Fruit fly (Drosophila melanogaster) whole organism, embryonic: Measurements from ENCODE around the gene Unc-115b.

ENCODE experiments used
- Abd-B ChIP-seq: fragments of 200-800 bp; sonication (Bioruptor generic); optimal IDR thresholded peaks from 2 replicates; lab custom pipeline; 2018; ENCODE audit warnings: missing biosample characterization, mild to moderate bottlenecking, missing genetic modification characterization, moderate library complexity
- Atf-2 ChIP-seq: fragments of 200-800 bp; sonication (Bioruptor generic); optimal IDR thresholded peaks from 2 replicates; lab custom pipeline; 2016; ENCODE audit warnings: missing biosample characterization, missing genetic modification characterization
- CG11398 ChIP-seq: fragments of 200-800 bp; sonication (Bioruptor generic); optimal IDR thresholded peaks from 2 replicates; lab custom pipeline; 2016; ENCODE audit warnings: missing biosample characterization, missing genetic modification characterization
- CG12391 ChIP-seq: fragments of 200-800 bp; sonication (Bioruptor generic); optimal IDR thresholded peaks from 3 replicates; lab custom pipeline; 2018; ENCODE audit warnings: missing biosample characterization, mild to moderate bottlenecking, missing genetic modification characterization, moderate library complexity
- CG13424 ChIP-seq: fragments of 200-800 bp; sonication (Bioruptor generic); optimal IDR thresholded peaks from 2 replicates; lab custom pipeline; 2019; ENCODE audit warnings: missing biosample characterization, mild to moderate bottlenecking, missing genetic modification characterization, moderate library complexity
- CG14965 ChIP-seq: fragments of 200-800 bp; sonication (Bioruptor generic); optimal IDR thresholded peaks from 2 replicates; lab custom pipeline; 2016; ENCODE audit warnings: missing biosample characterization, missing genetic modification characterization, borderline replicate concordance
- CG15269 ChIP-seq: fragments of 200-800 bp; sonication (Bioruptor generic); optimal IDR thresholded peaks from 2 replicates; lab custom pipeline; 2018; ENCODE audit warnings: missing biosample characterization, mild to moderate bottlenecking, missing genetic modification characterization, moderate library complexity
- CG1602 ChIP-seq: fragments of 200-800 bp; sonication (Bioruptor generic); optimal IDR thresholded peaks from 3 replicates; lab custom pipeline; 2016; ENCODE audit warnings: missing biosample characterization, missing genetic modification characterization
- CG16813 ChIP-seq: fragments of 200-800 bp; sonication (Bioruptor generic); IDR thresholded peaks from 3 replicates; pipeline ENCODE4 v1.3.6; 2022; ENCODE audit warnings: missing biosample characterization, missing genetic modification characterization; ENCODE audit not compliant: partially characterized antibody
- CG17359 ChIP-seq: fragments of 200-800 bp; sonication (Bioruptor generic); optimal IDR thresholded peaks from 3 replicates; lab custom pipeline; 2018; ENCODE audit warnings: missing biosample characterization, mild to moderate bottlenecking, missing genetic modification characterization, moderate library complexity
- CG2120 ChIP-seq: fragments of 200-800 bp; sonication (Bioruptor generic); optimal IDR thresholded peaks from 3 replicates; lab custom pipeline; 2016; ENCODE audit warnings: missing biosample characterization, missing genetic modification characterization
- CG2712 ChIP-seq: fragments of 200-800 bp; optimal IDR thresholded peaks from 3 replicates; lab custom pipeline; 2019; ENCODE audit warnings: missing biosample characterization, mild to moderate bottlenecking, missing genetic modification characterization, moderate library complexity
- CG3726 ChIP-seq: fragments of 200-800 bp; sonication (Bioruptor generic); IDR thresholded peaks from 3 replicates; pipeline ENCODE4, ENCODE4 v1.3.6; 2022; ENCODE audit warnings: missing biosample characterization, missing genetic modification characterization
- CG7839 ChIP-seq: fragments of 200-800 bp; sonication (Bioruptor generic); optimal IDR thresholded peaks from 3 replicates; lab custom pipeline; 2018; ENCODE audit warnings: missing biosample characterization, mild to moderate bottlenecking, missing genetic modification characterization, moderate library complexity
- CG9609 ChIP-seq: fragments of 200-800 bp; sonication (Bioruptor generic); optimal IDR thresholded peaks from 3 replicates; lab custom pipeline; 2016; ENCODE audit warnings: missing biosample characterization, missing genetic modification characterization
- CHES-1-like ChIP-seq: fragments of 200-800 bp; sonication (Bioruptor generic); optimal IDR thresholded peaks from 2 replicates; lab custom pipeline; 2016; ENCODE audit warnings: missing biosample characterization, missing genetic modification characterization
- CTCF ChIP-seq: fragments of 200-800 bp; sonication (Bioruptor generic); optimal IDR thresholded peaks from 2 replicates; lab custom pipeline; 2017; ENCODE audit warnings: missing biosample characterization, mild to moderate bottlenecking, missing genetic modification characterization, moderate library complexity
- Dll ChIP-seq: fragments of 200-800 bp; sonication (Bioruptor generic); IDR thresholded peaks from 4 replicates; pipeline ENCODE4 v1.3.6; 2022; ENCODE audit warnings: missing biosample characterization, missing genetic modification characterization; ENCODE audit not compliant: partially characterized antibody
- E2f2 ChIP-seq: fragments of 200-800 bp; sonication (Bioruptor generic); IDR thresholded peaks from 2 replicates; pipeline ENCODE4 v1.3.6; 2022; ENCODE audit warnings: missing biosample characterization, missing genetic modification characterization
- Hr51 ChIP-seq, 2 experiments: fragments of 200-800 bp; sonication (Bioruptor generic); optimal IDR thresholded peaks; 2 replicates in 1 of 2; 3 replicates in 1 of 2; lab custom pipeline; 2016 to 2018; ENCODE audit warnings: missing biosample characterization in 2 of 2, missing genetic modification characterization in 2 of 2, mild to moderate bottlenecking in 1 of 2, moderate library complexity in 1 of 2
- Hr78 ChIP-seq, 2 experiments: fragments of 200-800 bp in 1 of 2; fragments of >200 bp in 1 of 2; sonication (Bioruptor generic) in 1 of 2; optimal IDR thresholded peaks; 2 replicates each; lab custom pipeline; 2017 to 2019; ENCODE audit warnings: missing biosample characterization in 2 of 2, missing genetic modification characterization in 2 of 2, mild to moderate bottlenecking in 1 of 2, moderate library complexity in 1 of 2
- MESR4 ChIP-seq: fragments of 200-800 bp; sonication (Bioruptor generic); optimal IDR thresholded peaks from 2 replicates; lab custom pipeline; 2018; ENCODE audit warnings: missing biosample characterization, mild to moderate bottlenecking, missing genetic modification characterization, moderate library complexity
- Mad ChIP-seq: fragments of 200-800 bp; sonication (Bioruptor generic); optimal IDR thresholded peaks from 2 replicates; lab custom pipeline; 2016; ENCODE audit warnings: missing biosample characterization, missing genetic modification characterization
- NfI ChIP-seq: fragments of 200-800 bp; sonication (Bioruptor generic); optimal IDR thresholded peaks from 3 replicates; lab custom pipeline; 2018; ENCODE audit warnings: missing biosample characterization, mild to moderate bottlenecking, missing genetic modification characterization, moderate library complexity
- Oli ChIP-seq: fragments of 200-800 bp; sonication (Bioruptor generic); optimal IDR thresholded peaks from 2 replicates; lab custom pipeline; 2018; ENCODE audit warnings: missing biosample characterization, mild to moderate bottlenecking, missing genetic modification characterization, moderate library complexity
- Poxn ChIP-seq: fragments of 200-800 bp; sonication (Bioruptor generic); IDR thresholded peaks from 2 replicates; pipeline ENCODE4 v1.3.6; 2022; ENCODE audit warnings: missing biosample characterization, missing genetic modification characterization
- Sox102F ChIP-seq: fragments of 200-800 bp; sonication (Bioruptor generic); optimal IDR thresholded peaks from 2 replicates; lab custom pipeline; 2018; ENCODE audit warnings: missing biosample characterization, mild to moderate bottlenecking, missing genetic modification characterization, moderate library complexity
- Sry-δ ChIP-seq: fragments of 200-800 bp; sonication (Bioruptor generic); optimal IDR thresholded peaks from 2 replicates; lab custom pipeline; 2016; ENCODE audit warnings: missing biosample characterization, missing genetic modification characterization
- Xrp1 ChIP-seq: fragments of 200-800 bp; sonication (Bioruptor generic); IDR thresholded peaks from 2 replicates; pipeline ENCODE4 v1.3.6; 2022; ENCODE audit warnings: missing biosample characterization, missing genetic modification characterization
- abd-A ChIP-seq: fragments of 200-800 bp; sonication (Bioruptor generic); optimal IDR thresholded peaks from 3 replicates; lab custom pipeline; 2019; ENCODE audit warnings: missing biosample characterization, mild to moderate bottlenecking, missing genetic modification characterization, moderate library complexity
- az2 ChIP-seq: fragments of 200-800 bp; sonication (Bioruptor generic); optimal IDR thresholded peaks from 3 replicates; lab custom pipeline; 2016; ENCODE audit warnings: missing biosample characterization, missing genetic modification characterization
- br ChIP-seq: fragments of >200 bp; optimal IDR thresholded peaks from 2 replicates; lab custom pipeline; 2017
- cato ChIP-seq: fragments of 200-800 bp; sonication (Bioruptor generic); optimal IDR thresholded peaks from 2 replicates; lab custom pipeline; 2016; ENCODE audit warnings: missing biosample characterization, missing genetic modification characterization, borderline replicate concordance
- croc ChIP-seq: fragments of 200-800 bp; sonication (Bioruptor generic); conservative IDR thresholded peaks from 3 replicates; pipeline ENCODE4 v1.3.6; 2022; ENCODE audit warnings: missing biosample characterization, missing genetic modification characterization
- crp ChIP-seq, 2 experiments: fragments of 200-800 bp; sonication (Bioruptor generic); optimal IDR thresholded peaks; 2 replicates in 1 of 2; 3 replicates in 1 of 2; lab custom pipeline; 2017; ENCODE audit warnings: missing biosample characterization in 2 of 2, missing genetic modification characterization in 2 of 2, mild to moderate bottlenecking in 1 of 2, moderate library complexity in 1 of 2
- danr ChIP-seq: fragments of 200-800 bp; sonication (Bioruptor generic); IDR thresholded peaks from 2 replicates; pipeline ENCODE4 v1.3.6; 2022; ENCODE audit warnings: missing biosample characterization, missing genetic modification characterization
- dmrt99B ChIP-seq: fragments of 200-800 bp; sonication (Bioruptor generic); optimal IDR thresholded peaks from 2 replicates; lab custom pipeline; 2018; ENCODE audit warnings: missing biosample characterization, mild to moderate bottlenecking, missing genetic modification characterization, moderate library complexity
- dpn ChIP-seq, 2 experiments: fragments of 200-800 bp; sonication (Bioruptor generic); optimal IDR thresholded peaks; 3 replicates each; lab custom pipeline; 2016; ENCODE audit warnings: missing biosample characterization in 2 of 2, missing genetic modification characterization in 2 of 2
- dysf ChIP-seq: fragments of 200-800 bp; sonication (Bioruptor generic); IDR thresholded peaks from 3 replicates; pipeline ENCODE4 v1.3.6; 2022; ENCODE audit warnings: missing biosample characterization, missing genetic modification characterization
- ems ChIP-seq: fragments of 200-800 bp; sonication (Bioruptor generic); optimal IDR thresholded peaks from 3 replicates; lab custom pipeline; 2016; ENCODE audit warnings: missing biosample characterization, missing genetic modification characterization
- fd3F ChIP-seq: fragments of 200-800 bp; sonication (Bioruptor generic); optimal IDR thresholded peaks from 2 replicates; lab custom pipeline; 2018; ENCODE audit warnings: missing biosample characterization, mild to moderate bottlenecking, missing genetic modification characterization, moderate library complexity
- fd96Cb ChIP-seq: fragments of 200-800 bp; sonication (Bioruptor generic); optimal IDR thresholded peaks from 2 replicates; lab custom pipeline; 2018; ENCODE audit warnings: missing biosample characterization, mild to moderate bottlenecking, missing genetic modification characterization, moderate library complexity
- grau ChIP-seq: fragments of 200-800 bp; optimal IDR thresholded peaks from 3 replicates; lab custom pipeline; 2019; ENCODE audit warnings: missing biosample characterization, mild to moderate bottlenecking, missing genetic modification characterization, moderate library complexity
- jigr1 ChIP-seq: fragments of 200-800 bp; sonication (Bioruptor generic); IDR thresholded peaks from 3 replicates; pipeline ENCODE4 v1.3.6; 2022; ENCODE audit warnings: missing biosample characterization, missing genetic modification characterization
- lola ChIP-seq, 3 experiments: fragments of >200 bp in 2 of 3; fragments of 200-800 bp in 1 of 3; sonication (Bioruptor generic) in 1 of 3; optimal IDR thresholded peaks; 2 replicates each; lab custom pipeline; 2017 to 2019; ENCODE audit warnings: missing biosample characterization in 3 of 3, missing genetic modification characterization in 3 of 3, mild to moderate bottlenecking in 1 of 3, moderate library complexity in 1 of 3
- phol ChIP-seq: fragments of 200-800 bp; sonication (Bioruptor generic); optimal IDR thresholded peaks from 3 replicates; lab custom pipeline; 2018; ENCODE audit warnings: missing biosample characterization, mild to moderate bottlenecking, missing genetic modification characterization, moderate library complexity
- ranshi ChIP-seq: fragments of 200-800 bp; sonication (Bioruptor generic); IDR thresholded peaks from 2 replicates; pipeline ENCODE4 v1.3.6; 2022; ENCODE audit warnings: missing biosample characterization, missing genetic modification characterization
- sd ChIP-seq: fragments of 200-800 bp; sonication (Bioruptor generic); optimal IDR thresholded peaks from 3 replicates; lab custom pipeline; 2018; ENCODE audit warnings: missing biosample characterization, mild to moderate bottlenecking, missing genetic modification characterization, moderate library complexity
- unc-4 ChIP-seq: fragments of 200-800 bp; sonication (Bioruptor generic); IDR thresholded peaks from 2 replicates; pipeline ENCODE4 v1.3.6; 2022; ENCODE audit warnings: missing biosample characterization, missing genetic modification characterization; ENCODE audit not compliant: partially characterized antibody
- unpg ChIP-seq: fragments of 200-800 bp; sonication (Bioruptor generic); optimal IDR thresholded peaks from 3 replicates; lab custom pipeline; 2018; ENCODE audit warnings: missing biosample characterization, mild to moderate bottlenecking, missing genetic modification characterization, moderate library complexity

Unc-115b gene

dm6 chr3R:9702567-9702966 is 10.0 kb upstream of the Unc-115b start (continued):
- peak; percentile 95 for TF ChIP-seq CG17359
- TF ChIP-seq br (lab: Kevin White, UChicago): no peak
- peak; percentile 85 for TF ChIP-seq Mad (GFP tag; lab: Kevin White, UChicago)
- TF ChIP-seq CHES-1-like (GFP tag; lab: Kevin White, UChicago): peak; percentile 79
- TF ChIP-seq CG16813 (GFP tag; lab: Robert Waterston, UW): no peak
- TF ChIP-seq danr (GFP tag; lab: Robert Waterston, UW): no peak
- TF ChIP-seq CG2712 (tag; lab: Kevin White, UChicago): peak; percentile 91
- peak; percentile 54 for TF ChIP-seq CTCF (GFP tag; lab: Kevin White, UChicago)
- peak; percentile 52 for TF ChIP-seq Sry-δ (GFP tag; lab: Kevin White, UChicago)
- no peak for TF ChIP-seq Xrp1
- peak; percentile 90 for TF ChIP-seq fd96Cb (tag; lab: Kevin White, UChicago)
- peak in 1 of 3 experiments; percentile 77 for TF ChIP-seq lola (GFP tag; optimal IDR thresholded peaks at IDR 0.05; lab: Kevin White, UChicago)
- peak; percentile 85 for TF ChIP-seq ems (GFP tag; lab: Kevin White, UChicago)
- peak in 1 of 2 experiments; percentile 42 for TF ChIP-seq crp (GFP tag; optimal IDR thresholded peaks at IDR 0.05; lab: Kevin White, UChicago)
- peak; percentile 88 for TF ChIP-seq phol (tag; lab: Kevin White, UChicago)
- no peak for TF ChIP-seq Dll (GFP tag; lab: Robert Waterston, UW)
- TF ChIP-seq dysf (GFP tag; lab: Robert Waterston, UW): no peak
- TF ChIP-seq cato (GFP tag; lab: Kevin White, UChicago): peak; percentile 65
- TF ChIP-seq ranshi: no peak
- TF ChIP-seq jigr1: no peak
- TF ChIP-seq unc-4 (GFP tag; lab: Robert Waterston, UW): no peak
- TF ChIP-seq CG14965 (GFP tag; lab: Kevin White, UChicago): no peak
- TF ChIP-seq CG3726 (GFP tag; lab: Robert Waterston, UW): no peak
- TF ChIP-seq CG11398 (GFP tag; lab: Kevin White, UChicago): peak; percentile 72
- no peak for TF ChIP-seq Poxn
- TF ChIP-seq Atf-2 (GFP tag; lab: Kevin White, UChicago): peak; percentile 84

dm6 chr3R:9701897-9702296 is 9.3 kb upstream of the Unc-115b start:
- TF ChIP-seq unpg (peak; percentile 13), MESR4 (GFP tag; lab: Kevin White, UChicago) (no peak), NfI (GFP tag; lab: Kevin White, UChicago) (peak; percentile 34), danr (GFP tag; lab: Robert Waterston, UW) (no peak), Hr51 (GFP tag; optimal IDR thresholded peaks at IDR 0.05; lab: Kevin White, UChicago) (peak in 1 of 2 experiments; percentile 64), Hr78 (GFP tag; optimal IDR thresholded peaks at IDR 0.05; lab: Kevin White, UChicago) (peak in 1 of 2 experiments; percentile 72), sd (peak; percentile 67), Sox102F (GFP tag; lab: Kevin White, UChicago) (peak; percentile 62), croc (GFP tag; lab: Robert Waterston, UW) (no peak), E2f2 (GFP tag; lab: Robert Waterston, UW) (no peak), az2 (GFP tag; lab: Kevin White, UChicago) (peak; percentile 25), dpn (GFP tag; optimal IDR thresholded peaks at IDR 0.05; lab: Kevin White, UChicago) (peak in 1 of 2 experiments; percentile 9), Abd-B (GFP tag; lab: Kevin White, UChicago) (peak; percentile 36), CG12391 (tag; lab: Kevin White, UChicago) (peak; percentile 21), dmrt99B (tag; lab: Kevin White, UChicago) (peak; percentile 22), CG2120 (peak; percentile 33), CG7839 (peak; percentile 27), abd-A (tag; lab: Kevin White, UChicago) (no peak), CG13424 (tag; lab: Kevin White, UChicago) (peak; percentile 50), CG9609 (GFP tag; lab: Kevin White, UChicago) (no peak), Oli (peak; percentile 8), grau (tag; lab: Kevin White, UChicago) (peak; percentile 36), CG15269 (tag; lab: Kevin White, UChicago) (peak; percentile 62), fd3F (GFP tag; lab: Kevin White, UChicago) (peak; percentile 43), CG1602 (GFP tag; lab: Kevin White, UChicago) (no peak)
